Fruit fly (Drosophila melanogaster) whole organism, embryonic: Measurements from ENCODE around the gene CG18265.
A peak's percentile ranks its signal among the peaks of the same experiment; 100 is the strongest.

Experiments used
- ATbp ChIP-seq: fragments of 200-800 bp; sonication (Bioruptor generic); optimal IDR thresholded peaks from 2 replicates; lab custom pipeline; 2017; ENCODE audit warnings: missing biosample characterization, mild to moderate bottlenecking, missing genetic modification characterization, missing genetic modification reagents
- B-H1 ChIP-seq: fragments of 200-800 bp; sonication (Bioruptor generic); IDR thresholded peaks from 3 replicates; pipeline ENCODE4 v1.3.6; 2022; ENCODE audit warnings: missing biosample characterization, missing genetic modification characterization
- CG11398 ChIP-seq: fragments of 200-800 bp; sonication (Bioruptor generic); optimal IDR thresholded peaks from 2 replicates; lab custom pipeline; 2016; ENCODE audit warnings: missing biosample characterization, missing genetic modification characterization
- CG13123 ChIP-seq: fragments of 200-800 bp; sonication (Bioruptor generic); optimal IDR thresholded peaks from 2 replicates; lab custom pipeline; 2016; ENCODE audit warnings: missing biosample characterization, missing genetic modification characterization
- CG13424 ChIP-seq: fragments of 200-800 bp; sonication (Bioruptor generic); optimal IDR thresholded peaks from 2 replicates; lab custom pipeline; 2019; ENCODE audit warnings: missing biosample characterization, mild to moderate bottlenecking, missing genetic modification characterization, moderate library complexity
- CG14860 ChIP-seq: fragments of 200-800 bp; sonication (Bioruptor generic); IDR thresholded peaks from 3 replicates; pipeline ENCODE4 v1.3.6; 2022; ENCODE audit warnings: missing biosample characterization, missing genetic modification characterization; ENCODE audit not compliant: partially characterized antibody
- CG1647 ChIP-seq: fragments of 200-800 bp; sonication (Bioruptor generic); optimal IDR thresholded peaks from 3 replicates; lab custom pipeline; 2016; ENCODE audit warnings: missing biosample characterization, missing genetic modification characterization
- CG16815 ChIP-seq: fragments of 200-800 bp; sonication (Bioruptor generic); optimal IDR thresholded peaks from 3 replicates; lab custom pipeline; 2017; ENCODE audit warnings: missing biosample characterization, mild to moderate bottlenecking, missing genetic modification characterization
- CG18476 ChIP-seq: fragments of 200-800 bp; sonication (Bioruptor generic); optimal IDR thresholded peaks from 2 replicates; lab custom pipeline; 2016; ENCODE audit warnings: missing biosample characterization, mild to moderate bottlenecking, missing genetic modification characterization
- CG2712 ChIP-seq: fragments of 200-800 bp; optimal IDR thresholded peaks from 3 replicates; lab custom pipeline; 2019; ENCODE audit warnings: missing biosample characterization, mild to moderate bottlenecking, missing genetic modification characterization, moderate library complexity
- CG30403 ChIP-seq: fragments of 200-800 bp; sonication (Bioruptor generic); optimal IDR thresholded peaks from 3 replicates; lab custom pipeline; 2016; ENCODE audit warnings: missing biosample characterization, missing genetic modification characterization
- CG32767 ChIP-seq: fragments of 200-800 bp; sonication (Bioruptor generic); IDR thresholded peaks from 2 replicates; pipeline ENCODE4 v1.3.6; 2022; ENCODE audit warnings: missing biosample characterization, missing genetic modification characterization
- CG33213 ChIP-seq: fragments of 200-800 bp; sonication (Bioruptor generic); optimal IDR thresholded peaks from 3 replicates; lab custom pipeline; 2016; ENCODE audit warnings: missing biosample characterization, missing genetic modification characterization
- CG43689 ChIP-seq: fragments of 200-800 bp; sonication (Bioruptor generic); IDR thresholded peaks from 2 replicates; pipeline ENCODE4 v1.3.6; 2022; ENCODE audit warnings: missing biosample characterization, missing genetic modification characterization
- CG4424 ChIP-seq: fragments of 200-800 bp; sonication (Bioruptor generic); optimal IDR thresholded peaks from 3 replicates; lab custom pipeline; 2016; ENCODE audit warnings: missing biosample characterization, missing genetic modification characterization
- CG4617 ChIP-seq: fragments of 200-800 bp; sonication (Bioruptor generic); optimal IDR thresholded peaks from 3 replicates; lab custom pipeline; 2016; ENCODE audit warnings: missing biosample characterization, missing genetic modification characterization, borderline replicate concordance
- CG4820 ChIP-seq: fragments of 200-800 bp; sonication (Bioruptor generic); optimal IDR thresholded peaks from 3 replicates; lab custom pipeline; 2016; ENCODE audit warnings: missing biosample characterization, missing genetic modification characterization
- CG6254 ChIP-seq: fragments of 200-800 bp; sonication (Bioruptor generic); optimal IDR thresholded peaks from 3 replicates; lab custom pipeline; 2017; ENCODE audit warnings: mild to moderate bottlenecking, missing biosample characterization, missing genetic modification reagents, missing genetic modification characterization
- CG7357 ChIP-seq: fragments of 200-800 bp; sonication (Bioruptor generic); IDR thresholded peaks from 3 replicates; pipeline ENCODE4 v1.3.6; 2022; ENCODE audit warnings: missing biosample characterization, missing genetic modification characterization
- CG7745 ChIP-seq: fragments of 200-800 bp; sonication (Bioruptor generic); optimal IDR thresholded peaks from 2 replicates; lab custom pipeline; 2018; ENCODE audit warnings: missing biosample characterization, mild to moderate bottlenecking, missing genetic modification characterization, moderate library complexity
- CG7839 ChIP-seq: fragments of 200-800 bp; sonication (Bioruptor generic); optimal IDR thresholded peaks from 3 replicates; lab custom pipeline; 2018; ENCODE audit warnings: missing biosample characterization, mild to moderate bottlenecking, missing genetic modification characterization, moderate library complexity
- CG9437 ChIP-seq: fragments of 200-800 bp; sonication (Bioruptor generic); optimal IDR thresholded peaks from 2 replicates; lab custom pipeline; 2018; ENCODE audit warnings: missing biosample characterization, mild to moderate bottlenecking, missing genetic modification characterization
- CG9797 ChIP-seq: fragments of 200-800 bp; sonication (Bioruptor generic); optimal IDR thresholded peaks from 3 replicates; lab custom pipeline; 2018; ENCODE audit warnings: missing biosample characterization, mild to moderate bottlenecking, missing genetic modification characterization
- CTCF ChIP-seq: fragments of 200-800 bp; sonication (Bioruptor generic); optimal IDR thresholded peaks from 2 replicates; lab custom pipeline; 2017; ENCODE audit warnings: missing biosample characterization, mild to moderate bottlenecking, missing genetic modification characterization, moderate library complexity
- Dfd ChIP-seq, 2 experiments: fragments of >200 bp; optimal IDR thresholded peaks; 2 replicates each; lab custom pipeline; 2017; ENCODE audit warnings: missing biosample characterization in 2 of 2, missing genetic modification characterization in 2 of 2
- Doc3 ChIP-seq: fragments of 200-800 bp; sonication (Bioruptor generic); IDR thresholded peaks from 3 replicates; pipeline ENCODE4 v1.3.6; 2022; ENCODE audit warnings: missing biosample characterization, missing genetic modification characterization; ENCODE audit not compliant: partially characterized antibody
- Fer3 ChIP-seq: fragments of 200-800 bp; sonication (Bioruptor generic); optimal IDR thresholded peaks from 2 replicates; lab custom pipeline; 2018; ENCODE audit warnings: missing biosample characterization, mild to moderate bottlenecking, missing genetic modification characterization, moderate library complexity
- H2.0 ChIP-seq: fragments of 200-800 bp; sonication (Bioruptor generic); IDR thresholded peaks from 2 replicates; pipeline ENCODE4 v1.3.6; 2022; ENCODE audit warnings: missing biosample characterization, missing genetic modification characterization
- HLH3B ChIP-seq: fragments of 200-800 bp; sonication (Bioruptor generic); IDR thresholded peaks from 2 replicates; pipeline ENCODE4 v1.3.6; 2022; ENCODE audit warnings: missing biosample characterization, missing genetic modification characterization
- Kr ChIP-seq: fragments of 200-800 bp; sonication (Bioruptor generic); optimal IDR thresholded peaks from 2 replicates; lab custom pipeline; 2017; ENCODE audit warnings: missing biosample characterization, mild to moderate bottlenecking, missing genetic modification characterization
- Max ChIP-seq: fragments of 200-800 bp; sonication (Bioruptor generic); optimal IDR thresholded peaks from 2 replicates; lab custom pipeline; 2016; ENCODE audit warnings: missing biosample characterization, mild to moderate bottlenecking, missing genetic modification characterization
- Meics ChIP-seq: fragments of 200-800 bp; sonication (Bioruptor generic); optimal IDR thresholded peaks from 2 replicates; lab custom pipeline; 2017; ENCODE audit warnings: missing biosample characterization, mild to moderate bottlenecking, missing genetic modification characterization
- Nf-YB ChIP-seq: fragments of 200-800 bp; sonication (Bioruptor generic); optimal IDR thresholded peaks from 3 replicates; lab custom pipeline; 2019; ENCODE audit warnings: missing biosample characterization, mild to moderate bottlenecking, missing genetic modification characterization, moderate library complexity
- Opbp ChIP-seq: fragments of 200-800 bp; sonication (Bioruptor generic); IDR thresholded peaks from 3 replicates; pipeline ENCODE4 v1.3.6; 2022; ENCODE audit warnings: missing biosample characterization, missing genetic modification characterization; ENCODE audit not compliant: partially characterized antibody
- Pdp1 ChIP-seq, 2 experiments: fragments of 200-800 bp; sonication (Bioruptor generic); optimal IDR thresholded peaks; 3 replicates each; lab custom pipeline; 2016; ENCODE audit warnings: missing biosample characterization in 2 of 2, missing genetic modification characterization in 2 of 2, mild to moderate bottlenecking in 1 of 2, moderate library complexity in 1 of 2
- Poxn ChIP-seq: fragments of 200-800 bp; sonication (Bioruptor generic); IDR thresholded peaks from 2 replicates; pipeline ENCODE4 v1.3.6; 2022; ENCODE audit warnings: missing biosample characterization, missing genetic modification characterization
- Side ChIP-seq: fragments of 200-800 bp; sonication (Bioruptor generic); optimal IDR thresholded peaks from 2 replicates; lab custom pipeline; 2016; ENCODE audit warnings: missing biosample characterization, missing genetic modification characterization
- Stat92E ChIP-seq, 3 experiments: fragments of >200 bp in 2 of 3; fragments of 200-800 bp in 1 of 3; sonication (Bioruptor generic) in 1 of 3; optimal IDR thresholded peaks; 2 replicates each; lab custom pipeline; 2017 to 2019; ENCODE audit warnings: missing biosample characterization in 3 of 3, missing genetic modification characterization in 3 of 3, mild to moderate bottlenecking in 1 of 3, moderate library complexity in 1 of 3
- ab ChIP-seq: fragments of 200-800 bp; sonication (Bioruptor generic); optimal IDR thresholded peaks from 2 replicates; lab custom pipeline; 2016; ENCODE audit warnings: missing biosample characterization, missing genetic modification characterization
- bowl ChIP-seq: fragments of 200-800 bp; sonication (Bioruptor generic); IDR thresholded peaks from 2 replicates; pipeline ENCODE4 v1.3.6; 2022; ENCODE audit warnings: missing biosample characterization, missing genetic modification characterization
- cas ChIP-seq: fragments of 200-800 bp; sonication (Bioruptor generic); IDR thresholded peaks from 2 replicates; pipeline ENCODE4 v1.3.6; 2022; ENCODE audit warnings: missing biosample characterization, missing genetic modification characterization
- cato ChIP-seq: fragments of 200-800 bp; sonication (Bioruptor generic); optimal IDR thresholded peaks from 2 replicates; lab custom pipeline; 2016; ENCODE audit warnings: missing biosample characterization, missing genetic modification characterization, borderline replicate concordance
- chm ChIP-seq: fragments of 200-800 bp; sonication (Bioruptor generic); IDR thresholded peaks from 2 replicates; pipeline ENCODE4 v1.3.6; 2022; ENCODE audit warnings: missing biosample characterization, missing genetic modification characterization
- corto ChIP-seq: fragments of 200-800 bp; sonication (Bioruptor generic); optimal IDR thresholded peaks from 2 replicates; lab custom pipeline; 2016; ENCODE audit warnings: missing biosample characterization, mild to moderate bottlenecking, missing genetic modification characterization, moderate library complexity
- dimm ChIP-seq: fragments of 200-800 bp; sonication (Bioruptor generic); IDR thresholded peaks from 2 replicates; pipeline ENCODE4 v1.3.6; 2022; ENCODE audit warnings: missing biosample characterization, missing genetic modification characterization
- en ChIP-seq: fragments of 200-800 bp; sonication (Bioruptor generic); optimal IDR thresholded peaks from 2 replicates; lab custom pipeline; 2016; ENCODE audit warnings: missing biosample characterization, missing genetic modification characterization
- h ChIP-seq: fragments of >200 bp; optimal IDR thresholded peaks from 2 replicates; lab custom pipeline; 2017
- kay ChIP-seq: fragments of 200-800 bp; sonication (Bioruptor generic); optimal IDR thresholded peaks from 2 replicates; lab custom pipeline; 2016; ENCODE audit warnings: missing biosample characterization, missing genetic modification characterization
- org-1 ChIP-seq: fragments of 200-800 bp; sonication (Bioruptor generic); optimal IDR thresholded peaks from 2 replicates; lab custom pipeline; 2017; ENCODE audit warnings: missing biosample characterization, missing genetic modification characterization
- run ChIP-seq: fragments of 200-800 bp; sonication (Bioruptor generic); optimal IDR thresholded peaks from 3 replicates; lab custom pipeline; 2018; ENCODE audit warnings: missing biosample characterization, mild to moderate bottlenecking, missing genetic modification characterization
- sna ChIP-seq: fragments of 200-800 bp; sonication (Bioruptor generic); IDR thresholded peaks from 2 replicates; pipeline ENCODE4 v1.3.6; 2022; ENCODE audit warnings: missing biosample characterization, missing genetic modification characterization; ENCODE audit not compliant: partially characterized antibody

CG18265 gene

dm6 chr3L:17485280-17485792 lies 46.1 kb downstream of the CG18265 start (continued):
- TF ChIP-seq CG9437 (no peak), CG4617 (GFP tag; lab: Kevin White, UChicago) (peak; percentile 29), ATbp (GFP tag; lab: Kevin White, UChicago) (peak; percentile 99), CG33213 (peak; percentile 68), dimm (GFP tag; lab: Robert Waterston, UW) (no peak), CG18476 (GFP tag; lab: Kevin White, UChicago) (peak; percentile 43), Doc3 (no peak), CG9797 (GFP tag; lab: Kevin White, UChicago) (peak; percentile 41), CG13424 (tag; lab: Kevin White, UChicago) (peak; percentile 73), CG4820 (GFP tag; lab: Kevin White, UChicago) (peak; percentile 58), Side (GFP tag; lab: Kevin White, UChicago) (peak; percentile 72), CG43689 (GFP tag; lab: Robert Waterston, UW) (no peak), h (lab: Kevin White, UChicago) (no peak), CG32767 (GFP tag; lab: Robert Waterston, UW) (0 out of 2 replicates have a peak, but pooled peaks have one; percentile 32), Pdp1 (GFP tag; optimal IDR thresholded peaks at IDR 0.05; lab: Kevin White, UChicago) (peak in 1 of 2 experiments; percentile 38), bowl (no peak), CG6254 (GFP tag; lab: Kevin White, UChicago) (peak; percentile 92), CTCF (GFP tag; lab: Kevin White, UChicago) (peak; percentile 59), CG11398 (GFP tag; lab: Kevin White, UChicago) (peak; percentile 64), org-1 (GFP tag; lab: Kevin White, UChicago) (peak; percentile 86), Max (GFP tag; lab: Kevin White, UChicago) (peak; percentile 39), chm (peak; percentile 88; the same call in 1 of the 2 replicates), Poxn (GFP tag; lab: Robert Waterston, UW) (no peak), CG1647 (peak; percentile 11), CG4424 (peak; percentile 65), CG7745 (peak; percentile 94), Nf-YB (GFP tag; lab: Kevin White, UChicago) (peak; percentile 66), run (tag; lab: Kevin White, UChicago) (peak; percentile 71), Fer3 (peak; percentile 49), CG2712 (peak; percentile 76), CG14860 (GFP tag; lab: Robert Waterston, UW) (no peak), Stat92E (GFP tag; optimal IDR thresholded peaks at IDR 0.05; lab: Kevin White, UChicago) (peak in 1 of 3 experiments; percentile 31), Meics (GFP tag; lab: Kevin White, UChicago) (peak; percentile 2), Kr (GFP tag; lab: Kevin White, UChicago) (peak; percentile 89), sna (GFP tag; lab: Robert Waterston, UW) (no peak), en (peak; percentile 48), Opbp (GFP tag; lab: Robert Waterston, UW) (no peak), corto (GFP tag; lab: Kevin White, UChicago) (no peak), CG30403 (GFP tag; lab: Kevin White, UChicago) (no peak), CG13123 (GFP tag; lab: Kevin White, UChicago) (peak; percentile 71), cas (GFP tag; lab: Robert Waterston, UW) (no peak), CG7839 (tag; lab: Kevin White, UChicago) (peak; percentile 37), HLH3B (GFP tag; lab: Robert Waterston, UW) (peak; percentile 61; the same call in 1 of the 2 replicates), ab (GFP tag; lab: Kevin White, UChicago) (no peak), Dfd (GFP tag; optimal IDR thresholded peaks at IDR 0.05; lab: Kevin White, UChicago) (no peak), CG16815 (GFP tag; lab: Kevin White, UChicago) (no peak), H2.0 (no peak), kay (peak; percentile 30), cato (peak; percentile 70), B-H1 (GFP tag; lab: Robert Waterston, UW) (peak; percentile 10; the same call in 1 of the 3 replicates), CG7357 (no peak)
